Worm (Caenorhabditis elegans) whole organism, mixed stage, embryonic: ENCODE measurements around the gene clec-196.

Experiments
- bed-3 ChIP-seq: fragments of 200-800 bp; sonication (Bioruptor generic); optimal IDR thresholded peaks from 3 replicates; lab custom pipeline; 2018; ENCODE audit warnings: mild to moderate bottlenecking, missing genetic modification characterization, moderate library complexity, missing compliant biosample characterization
- blmp-1 ChIP-seq: fragments of 150-350 bp; optimal IDR thresholded peaks from 2 replicates; lab custom pipeline; 2014; ENCODE audit warnings: missing biosample characterization, missing genetic modification characterization
- ces-1 ChIP-seq: fragments of 150-350 bp; optimal IDR thresholded peaks from 2 replicates; lab custom pipeline; 2014; ENCODE audit warnings: missing biosample characterization, missing genetic modification reagents, missing genetic modification characterization
- elt-3 ChIP-seq: fragments of 150-350 bp; optimal IDR thresholded peaks from 2 replicates; lab custom pipeline; 2014; ENCODE audit warnings: missing biosample characterization, missing genetic modification characterization
- lin-13 ChIP-seq: fragments of 150-350 bp; optimal IDR thresholded peaks from 2 replicates; lab custom pipeline; 2014; ENCODE audit warnings: missing biosample characterization, missing genetic modification characterization
- mep-1 ChIP-seq: fragments of 150-350 bp; optimal IDR thresholded peaks from 2 replicates; lab custom pipeline; 2017; ENCODE audit warnings: missing biosample characterization, missing genetic modification reagents, missing genetic modification characterization, inconsistent platforms
- nhr-12 ChIP-seq: fragments of 150-350 bp; optimal IDR thresholded peaks from 2 replicates; lab custom pipeline; 2014; ENCODE audit warnings: missing biosample characterization, missing genetic modification characterization
- nhr-237 ChIP-seq: fragments of 150-350 bp; optimal IDR thresholded peaks from 2 replicates; lab custom pipeline; 2014; ENCODE audit warnings: missing biosample characterization, missing genetic modification characterization
- nhr-28 ChIP-seq: fragments of 150-350 bp; optimal IDR thresholded peaks from 2 replicates; lab custom pipeline; 2014; ENCODE audit warnings: missing biosample characterization, missing genetic modification characterization
- snpc-4 ChIP-seq: fragments of 150-350 bp; optimal IDR thresholded peaks from 2 replicates; lab custom pipeline; 2014; ENCODE audit warnings: missing biosample characterization, missing genetic modification characterization
- unc-39 ChIP-seq: fragments of 150-350 bp; optimal IDR thresholded peaks from 2 replicates; lab custom pipeline; 2014; ENCODE audit warnings: missing biosample characterization, missing genetic modification characterization
- unc-62 ChIP-seq: fragments of 150-350 bp; optimal IDR thresholded peaks from 2 replicates; lab custom pipeline; 2014; ENCODE audit warnings: missing biosample characterization, missing genetic modification reagents, missing genetic modification characterization

ce11 chrIV:17263714-17264113 is 13.0 kb upstream of the clec-196 start:
- TF ChIP-seq mep-1 (no peak), lin-13 (tag; lab: Kevin White, UChicago) (no peak), nhr-28 (tag; lab: Kevin White, UChicago) (no peak), elt-3 (tag; lab: Kevin White, UChicago) (no peak), bed-3 (GFP tag; lab: Kevin White, UChicago) (no peak), nhr-12 (tag; lab: Kevin White, UChicago) (no peak), nhr-237 (tag; lab: Kevin White, UChicago) (no peak), unc-39 (tag; lab: Kevin White, UChicago) (no peak), snpc-4 (tag; lab: Kevin White, UChicago) (no peak), unc-62 (GFP tag; lab: Kevin White, UChicago) (no peak), blmp-1 (tag; lab: Kevin White, UChicago) (no peak), ces-1 (GFP tag; lab: Kevin White, UChicago) (no peak)
